Worm (Caenorhabditis elegans): Measurements from ENCODE around the gene C37E2.10.

DNA sequence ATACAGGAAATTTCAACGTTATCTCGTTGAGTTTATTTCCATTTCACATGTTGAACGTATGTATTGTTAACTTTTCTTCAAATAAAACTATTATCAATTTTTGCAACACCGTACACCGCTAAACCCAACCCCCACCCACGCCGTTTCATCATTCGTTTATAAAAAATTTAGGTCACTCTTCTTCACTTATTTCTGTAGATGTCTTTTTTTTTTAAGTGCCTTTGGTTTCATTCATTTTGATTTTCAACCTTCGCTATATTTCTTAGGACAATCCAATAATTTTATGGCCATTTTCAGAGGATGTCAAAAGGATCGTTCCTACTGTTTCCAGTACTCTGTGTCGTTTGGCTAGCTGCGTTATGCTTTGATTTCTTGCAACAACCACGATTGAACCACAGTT is 1.4 kb downstream of the C37E2.10 start, which contains the start of gene C37E2.3:
- TF ChIP-seq egl-27 (tag; optimal IDR thresholded peaks at IDR 0.05) (no peak), unc-30 (tag; optimal IDR thresholded peaks at IDR 0.05) (no peak), C34B4.2 (tag; optimal IDR thresholded peaks at IDR 0.05) (no peak), elt-2 (tag; optimal IDR thresholded peaks at IDR 0.05) (no peak), dpl-1 (GFP tag; optimal IDR thresholded peaks at IDR 0.05) (no peak), ceh-90 (tag; optimal IDR thresholded peaks at IDR 0.05) (no peak), nhr-11 (tag; optimal IDR thresholded peaks at IDR 0.05) (no peak), elt-3 (tag; optimal IDR thresholded peaks at IDR 0.05) (no peak), C04F5.9 (tag; optimal IDR thresholded peaks at IDR 0.05) (no peak)

All from whole organism, L1 larva.